Fruit fly (Drosophila melanogaster): ENCODE measurements around the gene CG45061.

DNA sequence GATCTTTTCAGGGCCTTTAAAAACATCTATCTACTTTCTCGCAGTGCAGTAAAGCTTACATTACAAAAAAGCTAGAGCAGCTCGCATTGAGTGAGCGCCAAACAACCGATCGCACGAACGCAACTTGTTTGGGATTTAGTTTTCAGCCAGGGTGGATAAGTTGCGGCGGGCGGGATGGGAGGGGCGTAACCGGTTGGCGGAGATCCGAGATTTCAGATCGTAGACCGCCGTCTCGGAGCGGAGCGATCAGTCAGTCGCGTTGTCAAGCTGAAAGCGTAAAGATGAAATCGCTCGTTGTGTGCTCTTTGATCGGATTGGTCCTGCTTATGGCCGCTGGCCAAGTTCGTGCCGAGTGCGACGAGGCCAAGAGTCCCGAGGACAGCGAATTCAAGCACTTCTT lies 12.7 kb upstream of the CG45061 start, which contains the start of gene CG9691:
- TF ChIP-seq Myc (optimal IDR thresholded peaks at IDR 0.05) (no peak), Vsx2 (GFP tag; optimal IDR thresholded peaks at IDR 0.05; ENCODE audit: partially characterized antibody) (peak; percentile 58), psq (GFP tag; optimal IDR thresholded peaks at IDR 0.05) (no peak), fru (GFP tag; optimal IDR thresholded peaks at IDR 0.05) (no peak), pan (optimal IDR thresholded peaks at IDR 0.05) (no peak), dl (GFP tag; optimal IDR thresholded peaks at IDR 0.05; ENCODE audit: insufficient read depth in 1 of 2, partially characterized antibody in 2 of 2) (no peak), brk (GFP tag; optimal IDR thresholded peaks at IDR 0.05) (no peak), GATAd (GFP tag; optimal IDR thresholded peaks at IDR 0.05) (no peak), Dif (GFP tag; optimal IDR thresholded peaks at IDR 0.05; ENCODE audit: partially characterized antibody) (no peak), rgr (GFP tag; optimal IDR thresholded peaks at IDR 0.05) (peak; percentile 1), OdsH (GFP tag; optimal IDR thresholded peaks at IDR 0.05) (peak; percentile 17), ey (GFP tag; optimal IDR thresholded peaks at IDR 0.05) (no peak), Abd-B (GFP tag; optimal IDR thresholded peaks at IDR 0.05) (no peak)
